In genomic region chrV:1131880-1132623, ce11 we compare ENCODE assay signal across 3 worm cellular contexts.
TF ChIP-seq lines count a peak whose summit lies in the region.

Gene W07B8.4 (minus strand): TSS chrV:1131930.

TF ChIP-seq in whole organism, L3 larva, 47 proteins besides CTCF, POLR2A, EP300 and RAD21:
- TF ChIP-seq nhr-67 (tag; optimal IDR thresholded peaks at IDR 0.05; lab: Kevin White, UChicago) (no peak), elt-2 (tag; optimal IDR thresholded peaks at IDR 0.05; lab: Kevin White, UChicago) (peak; percentile 49)

TF ChIP-seq in whole organism, L4 larva, 104 proteins besides CTCF, POLR2A, EP300 and RAD21:
- TF ChIP-seq zfp-3 (GFP tag; conservative IDR thresholded peaks at IDR 0.05; lab: Robert Waterston, UW): peak; percentile 62; the same call in 1 of the 2 replicates
- TF ChIP-seq attf-4 (tag; optimal IDR thresholded peaks at IDR 0.05; lab: Kevin White, UChicago): no peak
- TF ChIP-seq hlh-11 (tag; optimal IDR thresholded peaks at IDR 0.05; lab: Kevin White, UChicago): no peak
- no peak for TF ChIP-seq Y5F2A.4 (GFP tag; optimal IDR thresholded peaks at IDR 0.05; lab: Kevin White, UChicago)
- TF ChIP-seq duxl-1 (tag; optimal IDR thresholded peaks at IDR 0.05; lab: Kevin White, UChicago; ENCODE audit: poor library complexity): no peak
- TF ChIP-seq vab-7 (GFP tag; IDR thresholded peaks at IDR 0.05; lab: Robert Waterston, UW): no peak
- no peak for TF ChIP-seq ctbp-1 (GFP tag; IDR thresholded peaks at IDR 0.05; lab: Robert Waterston, UW)
- TF ChIP-seq arid-1 (GFP tag; conservative IDR thresholded peaks at IDR 0.05; lab: Robert Waterston, UW): no peak
- no peak; the same call in 1 of the 2 replicates for TF ChIP-seq snpc-1.2 (GFP tag; IDR thresholded peaks at IDR 0.05; lab: Robert Waterston, UW)
- TF ChIP-seq nhr-6 (tag; optimal IDR thresholded peaks at IDR 0.05; lab: Kevin White, UChicago): no peak
- peak; percentile 38 for TF ChIP-seq aha-1 (tag; lab: Kevin White, UChicago)
- no peak for TF ChIP-seq mxl-2 (GFP tag; conservative IDR thresholded peaks at IDR 0.05; lab: Robert Waterston, UW)
- 0 out of 2 replicates have a peak, but pooled peaks have one; percentile 52 for TF ChIP-seq pha-4 (GFP tag; IDR thresholded peaks at IDR 0.05; lab: Robert Waterston, UW)
- no peak for TF ChIP-seq pha-4 (tag; optimal IDR thresholded peaks at IDR 0.05; lab: Kevin White, UChicago)
- no peak for TF ChIP-seq cey-2 (tag; optimal IDR thresholded peaks at IDR 0.05; lab: Kevin White, UChicago; ENCODE audit: borderline replicate concordance, insufficient read depth)
- TF ChIP-seq lin-38 (GFP tag; IDR thresholded peaks at IDR 0.05; lab: Robert Waterston, UW): peak; percentile 41
- TF ChIP-seq ama-1 (optimal IDR thresholded peaks at IDR 0.05; lab: Kevin White, UChicago): no peak
- no peak for TF ChIP-seq nhr-48 (tag; optimal IDR thresholded peaks at IDR 0.05; lab: Kevin White, UChicago)
- no peak for TF ChIP-seq dmd-6 (GFP tag; IDR thresholded peaks at IDR 0.05; lab: Robert Waterston, UW)
- no peak for TF ChIP-seq F10B5.3 (tag; optimal IDR thresholded peaks at IDR 0.05; lab: Kevin White, UChicago)
- 0 out of 2 replicates have a peak, but pooled peaks have one; percentile 46 for TF ChIP-seq D1046.2 (GFP tag; IDR thresholded peaks at IDR 0.05; lab: Robert Waterston, UW)
- peak; percentile 3 for TF ChIP-seq nhr-102 (tag; optimal IDR thresholded peaks at IDR 0.05; lab: Kevin White, UChicago)
- peak; percentile 82 for TF ChIP-seq set-16 (GFP tag; IDR thresholded peaks at IDR 0.05; lab: Robert Waterston, UW)
- peak; percentile 31; the same call in 1 of the 2 replicates for TF ChIP-seq Y48G9A.11 (GFP tag; IDR thresholded peaks at IDR 0.05; lab: Robert Waterston, UW)
- TF ChIP-seq nhr-28 (tag; optimal IDR thresholded peaks at IDR 0.05; lab: Kevin White, UChicago): no peak
- no peak for TF ChIP-seq lsy-2 (tag; optimal IDR thresholded peaks at IDR 0.05; lab: Kevin White, UChicago)
- no peak for TF ChIP-seq aly-2 (tag; optimal IDR thresholded peaks at IDR 0.05; lab: Kevin White, UChicago)
- TF ChIP-seq dmd-8 (GFP tag; IDR thresholded peaks at IDR 0.05; lab: Robert Waterston, UW): peak; percentile 47; the same call in 1 of the 2 replicates
- no peak for TF ChIP-seq lin-13 (GFP tag; optimal IDR thresholded peaks at IDR 0.05; lab: Kevin White, UChicago)
- no peak for TF ChIP-seq ceh-28 (tag; optimal IDR thresholded peaks at IDR 0.05; lab: Kevin White, UChicago)
- TF ChIP-seq madf-5 (GFP tag; IDR thresholded peaks at IDR 0.05; lab: Robert Waterston, UW): no peak
- TF ChIP-seq daf-8 (GFP tag; IDR thresholded peaks at IDR 0.05; lab: Robert Waterston, UW): no peak
- no peak for TF ChIP-seq egl-27 (tag; optimal IDR thresholded peaks at IDR 0.05; lab: Kevin White, UChicago)
- no peak for TF ChIP-seq egl-43 (GFP tag; IDR thresholded peaks at IDR 0.05; lab: Robert Waterston, UW)
- TF ChIP-seq fkh-10 (GFP tag; optimal IDR thresholded peaks at IDR 0.05; lab: Kevin White, UChicago): no peak
- no peak for TF ChIP-seq zip-2 (tag; optimal IDR thresholded peaks at IDR 0.05; lab: Kevin White, UChicago)
- TF ChIP-seq unc-62 (GFP tag; optimal IDR thresholded peaks at IDR 0.05 in 1 of 2; lab: Kevin White, UChicago): peak in 1 of 2 experiments; percentile 39
- TF ChIP-seq unc-62 (tag; optimal IDR thresholded peaks at IDR 0.05; lab: Kevin White, UChicago): no peak
- no peak for TF ChIP-seq F44E2.7 (GFP tag; IDR thresholded peaks at IDR 0.05; lab: Robert Waterston, UW)
- TF ChIP-seq T26A8.4 (GFP tag; IDR thresholded peaks at IDR 0.05; lab: Robert Waterston, UW): no peak
- TF ChIP-seq lin-39 (tag; optimal IDR thresholded peaks at IDR 0.05; lab: Kevin White, UChicago): no peak

TF ChIP-seq in whole organism, young adult, 124 proteins besides CTCF, POLR2A, EP300 and RAD21:
- TF ChIP-seq madf-10 (tag; optimal IDR thresholded peaks at IDR 0.05; lab: Kevin White, UChicago): peak; percentile 20
- no peak for TF ChIP-seq tbp1 (GFP tag; optimal IDR thresholded peaks at IDR 0.05; lab: Kevin White, UChicago)
- TF ChIP-seq ceh-40 (GFP tag; IDR thresholded peaks at IDR 0.05; lab: Robert Waterston, UW): peak; percentile 45; the same call in 1 of the 2 replicates
- TF ChIP-seq D2030.7 (GFP tag; IDR thresholded peaks at IDR 0.05; lab: Robert Waterston, UW): no peak
- no peak for TF ChIP-seq cebp-1 (GFP tag; IDR thresholded peaks at IDR 0.05; lab: Robert Waterston, UW)
- peak; percentile 2 for TF ChIP-seq cebp-1 (tag; optimal IDR thresholded peaks at IDR 0.05; lab: Kevin White, UChicago)
- TF ChIP-seq lin-26 (GFP tag; IDR thresholded peaks at IDR 0.05; lab: Robert Waterston, UW): 0 out of 2 replicates have a peak, but pooled peaks have one; percentile 27
- TF ChIP-seq nhr-120 (GFP tag; IDR thresholded peaks at IDR 0.05; lab: Robert Waterston, UW): 0 out of 2 replicates have a peak, but pooled peaks have one; percentile 47
- no peak for TF ChIP-seq egl-18 (GFP tag; IDR thresholded peaks at IDR 0.05; lab: Robert Waterston, UW)
- no peak for TF ChIP-seq F52B5.7 (tag; optimal IDR thresholded peaks at IDR 0.05; lab: Kevin White, UChicago)
- TF ChIP-seq nhr-90 (tag; optimal IDR thresholded peaks at IDR 0.05; lab: Kevin White, UChicago): peak; percentile 35
- TF ChIP-seq F49E8.2 (tag; optimal IDR thresholded peaks at IDR 0.05; lab: Kevin White, UChicago; ENCODE audit: insufficient read depth): no peak
- peak; percentile 4 for TF ChIP-seq chd-7 (tag; optimal IDR thresholded peaks at IDR 0.05; lab: Kevin White, UChicago)
- peak; percentile 5 for TF ChIP-seq nhr-80 (tag; optimal IDR thresholded peaks at IDR 0.05; lab: Kevin White, UChicago)
- no peak for TF ChIP-seq let-607 (tag; optimal IDR thresholded peaks at IDR 0.05; lab: Kevin White, UChicago)
- no peak for TF ChIP-seq F57A8.1 (GFP tag; optimal IDR thresholded peaks at IDR 0.05; lab: Kevin White, UChicago)
- TF ChIP-seq atf-7 (tag; optimal IDR thresholded peaks at IDR 0.05; lab: Kevin White, UChicago): peak; percentile 38
- TF ChIP-seq ets-4 (GFP tag; optimal IDR thresholded peaks at IDR 0.05; lab: Kevin White, UChicago): no peak
- TF ChIP-seq lsy-27 (tag; optimal IDR thresholded peaks at IDR 0.05; lab: Kevin White, UChicago; ENCODE audit: borderline replicate concordance, insufficient read depth): no peak
- 0 out of 2 replicates have a peak, but pooled peaks have one; percentile 31 for TF ChIP-seq cebp-2 (GFP tag; IDR thresholded peaks at IDR 0.05; lab: Robert Waterston, UW)
- TF ChIP-seq zfh-2 (GFP tag; conservative IDR thresholded peaks at IDR 0.05; lab: Robert Waterston, UW): 0 out of 2 replicates have a peak, but pooled peaks have one; percentile 53
- TF ChIP-seq ztf-28 (GFP tag; IDR thresholded peaks at IDR 0.05; lab: Robert Waterston, UW): no peak
- TF ChIP-seq B0336.3 (GFP tag; IDR thresholded peaks at IDR 0.05; lab: Robert Waterston, UW): peak; percentile 42; the same call in 1 of the 2 replicates
- TF ChIP-seq Y53G8AR.9 (GFP tag; conservative IDR thresholded peaks at IDR 0.05; lab: Robert Waterston, UW): peak; percentile 51; the same call in 1 of the 2 replicates
- no peak for TF ChIP-seq ZK185.1 (tag; optimal IDR thresholded peaks at IDR 0.05; lab: Kevin White, UChicago; ENCODE audit: poor library complexity, severe bottlenecking)
- no peak for TF ChIP-seq ztf-26 (tag; optimal IDR thresholded peaks at IDR 0.05; lab: Kevin White, UChicago)
